Fruit fly (Drosophila melanogaster) whole organism, embryonic: ENCODE results near the gene CG14237.

Experiments used
- Bteb2 ChIP-seq: fragments of 200-800 bp; sonication (Bioruptor generic); optimal IDR thresholded peaks from 2 replicates; lab custom pipeline; 2016; ENCODE audit warnings: missing biosample characterization, missing genetic modification characterization
- CG1024 ChIP-seq: fragments of 200-800 bp; sonication (Bioruptor generic); IDR thresholded peaks from 2 replicates; pipeline ENCODE4 v1.3.6; 2022; ENCODE audit warnings: missing biosample characterization, missing genetic modification characterization
- CG13123 ChIP-seq: fragments of 200-800 bp; sonication (Bioruptor generic); optimal IDR thresholded peaks from 2 replicates; lab custom pipeline; 2016; ENCODE audit warnings: missing biosample characterization, missing genetic modification characterization
- CG15696 ChIP-seq: fragments of 200-800 bp; sonication (Bioruptor generic); optimal IDR thresholded peaks from 2 replicates; lab custom pipeline; 2019; ENCODE audit warnings: missing biosample characterization, mild to moderate bottlenecking, missing genetic modification characterization, moderate library complexity
- CG1602 ChIP-seq: fragments of 200-800 bp; sonication (Bioruptor generic); optimal IDR thresholded peaks from 3 replicates; lab custom pipeline; 2016; ENCODE audit warnings: missing biosample characterization, missing genetic modification characterization
- CG1792 ChIP-seq: fragments of 200-800 bp; sonication (Bioruptor generic); optimal IDR thresholded peaks from 2 replicates; lab custom pipeline; 2016; ENCODE audit warnings: missing biosample characterization, missing genetic modification characterization
- CG1832 ChIP-seq: fragments of 200-800 bp; sonication (Bioruptor generic); optimal IDR thresholded peaks from 2 replicates; lab custom pipeline; 2017; ENCODE audit warnings: missing biosample characterization, mild to moderate bottlenecking, missing genetic modification characterization, inconsistent platforms
- CG2712 ChIP-seq: fragments of 200-800 bp; optimal IDR thresholded peaks from 3 replicates; lab custom pipeline; 2019; ENCODE audit warnings: missing biosample characterization, mild to moderate bottlenecking, missing genetic modification characterization, moderate library complexity
- CG7786 ChIP-seq: fragments of 200-800 bp; sonication (Bioruptor generic); optimal IDR thresholded peaks from 2 replicates; lab custom pipeline; 2016; ENCODE audit warnings: missing biosample characterization, missing genetic modification characterization
- CG8765 ChIP-seq: fragments of 200-800 bp; sonication (Bioruptor generic); IDR thresholded peaks from 2 replicates; pipeline ENCODE4 v1.3.6; 2022; ENCODE audit warnings: missing biosample characterization, missing genetic modification characterization
- CG8944 ChIP-seq: fragments of 200-800 bp; sonication (Bioruptor generic); optimal IDR thresholded peaks from 3 replicates; lab custom pipeline; 2016; ENCODE audit warnings: missing biosample characterization, missing genetic modification characterization
- Camta ChIP-seq: fragments of 200-800 bp; sonication (Bioruptor generic); optimal IDR thresholded peaks from 2 replicates; lab custom pipeline; 2016; ENCODE audit warnings: missing biosample characterization, missing genetic modification characterization
- Dip2 ChIP-seq: fragments of 200-800 bp; sonication (Bioruptor generic); IDR thresholded peaks from 2 replicates; pipeline ENCODE4 v1.3.6; 2022; ENCODE audit warnings: missing biosample characterization, missing genetic modification characterization
- Drgx ChIP-seq: fragments of 200-800 bp; sonication (Bioruptor generic); IDR thresholded peaks from 2 replicates; pipeline ENCODE4 v1.3.6; 2022; ENCODE audit warnings: missing biosample characterization, missing genetic modification characterization
- Eip74EF ChIP-seq, 2 experiments: fragments of 200-800 bp in 1 of 2; fragments of >200 bp in 1 of 2; sonication (Bioruptor generic) in 1 of 2; optimal IDR thresholded peaks; 2 replicates each; lab custom pipeline; 2017 to 2019; ENCODE audit warnings: missing biosample characterization in 2 of 2, missing genetic modification characterization in 2 of 2, mild to moderate bottlenecking in 1 of 2, moderate library complexity in 1 of 2
- Ets97D ChIP-seq: fragments of 200-800 bp; sonication (Bioruptor generic); optimal IDR thresholded peaks from 3 replicates; lab custom pipeline; 2016; ENCODE audit warnings: missing biosample characterization, missing genetic modification characterization
- Fer1 ChIP-seq: fragments of 200-800 bp; sonication (Bioruptor generic); optimal IDR thresholded peaks from 2 replicates; lab custom pipeline; 2017; ENCODE audit warnings: missing biosample characterization, mild to moderate bottlenecking, missing genetic modification characterization
- HHEX ChIP-seq: fragments of 200-800 bp; sonication (Bioruptor generic); optimal IDR thresholded peaks from 3 replicates; lab custom pipeline; 2017; ENCODE audit warnings: missing biosample characterization, mild to moderate bottlenecking, missing genetic modification characterization, missing genetic modification reagents
- HLH54F ChIP-seq: fragments of 200-800 bp; sonication (Bioruptor generic); optimal IDR thresholded peaks from 3 replicates; lab custom pipeline; 2016; ENCODE audit warnings: missing biosample characterization, missing genetic modification characterization
- Hsf ChIP-seq: fragments of 200-800 bp; sonication (Bioruptor generic); optimal IDR thresholded peaks from 3 replicates; lab custom pipeline; 2016; ENCODE audit warnings: missing biosample characterization, missing genetic modification characterization
- MBD-R2 ChIP-seq: fragments of 200-800 bp; sonication (Bioruptor generic); IDR thresholded peaks from 2 replicates; pipeline ENCODE4 v1.3.6; 2022; ENCODE audit warnings: missing biosample characterization, missing genetic modification characterization
- MTF-1 ChIP-seq: fragments of 200-800 bp; sonication (Bioruptor generic); optimal IDR thresholded peaks from 2 replicates; lab custom pipeline; 2018; ENCODE audit warnings: missing biosample characterization, mild to moderate bottlenecking, missing genetic modification characterization, borderline replicate concordance
- Mrtf ChIP-seq: fragments of 200-800 bp; sonication (Bioruptor generic); IDR thresholded peaks from 3 replicates; pipeline ENCODE4 v1.3.6; 2022; ENCODE audit warnings: missing biosample characterization, missing genetic modification characterization
- Neu2 ChIP-seq: fragments of 200-800 bp; sonication (Bioruptor generic); optimal IDR thresholded peaks from 3 replicates; lab custom pipeline; 2016; ENCODE audit warnings: missing biosample characterization, missing genetic modification characterization, borderline replicate concordance
- Oli ChIP-seq: fragments of 200-800 bp; sonication (Bioruptor generic); optimal IDR thresholded peaks from 2 replicates; lab custom pipeline; 2018; ENCODE audit warnings: missing biosample characterization, mild to moderate bottlenecking, missing genetic modification characterization, moderate library complexity
- Rfx ChIP-seq: fragments of 200-800 bp; sonication (Bioruptor generic); IDR thresholded peaks from 2 replicates; pipeline ENCODE4 v1.3.6; 2022; ENCODE audit warnings: missing biosample characterization, missing genetic modification characterization
- Ssrp ChIP-seq: fragments of 200-800 bp; sonication (Bioruptor generic); optimal IDR thresholded peaks from 2 replicates; lab custom pipeline; 2018; ENCODE audit warnings: missing biosample characterization, mild to moderate bottlenecking, missing genetic modification characterization, moderate library complexity
- ab ChIP-seq: fragments of 200-800 bp; sonication (Bioruptor generic); optimal IDR thresholded peaks from 2 replicates; lab custom pipeline; 2016; ENCODE audit warnings: missing biosample characterization, missing genetic modification characterization
- abd-A ChIP-seq: fragments of 200-800 bp; sonication (Bioruptor generic); optimal IDR thresholded peaks from 3 replicates; lab custom pipeline; 2019; ENCODE audit warnings: missing biosample characterization, mild to moderate bottlenecking, missing genetic modification characterization, moderate library complexity
- bigmax ChIP-seq: fragments of 200-800 bp; sonication (Bioruptor generic); optimal IDR thresholded peaks from 2 replicates; lab custom pipeline; 2018; ENCODE audit warnings: missing biosample characterization, mild to moderate bottlenecking, missing genetic modification characterization
- bowl ChIP-seq: fragments of 200-800 bp; sonication (Bioruptor generic); IDR thresholded peaks from 2 replicates; pipeline ENCODE4 v1.3.6; 2022; ENCODE audit warnings: missing biosample characterization, missing genetic modification characterization
- btn ChIP-seq: fragments of 200-800 bp; sonication (Bioruptor generic); optimal IDR thresholded peaks from 2 replicates; lab custom pipeline; 2016; ENCODE audit warnings: missing biosample characterization, missing genetic modification characterization
- ci ChIP-seq: fragments of 200-800 bp; sonication (Bioruptor generic); IDR thresholded peaks from 3 replicates; pipeline ENCODE4 v1.3.6; 2022; ENCODE audit warnings: missing biosample characterization, missing genetic modification characterization
- eve ChIP-seq, 2 experiments: fragments of >200 bp; optimal IDR thresholded peaks; 2 replicates each; lab custom pipeline; 2017; ENCODE audit warnings: missing biosample characterization in 2 of 2, missing genetic modification characterization in 2 of 2
- fd3F ChIP-seq: fragments of 200-800 bp; sonication (Bioruptor generic); optimal IDR thresholded peaks from 2 replicates; lab custom pipeline; 2018; ENCODE audit warnings: missing biosample characterization, mild to moderate bottlenecking, missing genetic modification characterization, moderate library complexity
- gsb-n ChIP-seq: fragments of 200-800 bp; sonication (Bioruptor generic); optimal IDR thresholded peaks from 3 replicates; lab custom pipeline; 2018; ENCODE audit warnings: missing biosample characterization, mild to moderate bottlenecking, missing genetic modification characterization
- ind ChIP-seq: fragments of 200-800 bp; sonication (Bioruptor generic); optimal IDR thresholded peaks from 3 replicates; lab custom pipeline; 2016; ENCODE audit warnings: missing biosample characterization, missing genetic modification characterization
- maf-S ChIP-seq: fragments of 200-800 bp; sonication (Bioruptor generic); optimal IDR thresholded peaks from 2 replicates; lab custom pipeline; 2016; ENCODE audit warnings: missing biosample characterization, missing genetic modification characterization
- mld ChIP-seq: fragments of 200-800 bp; sonication (Bioruptor generic); IDR thresholded peaks from 3 replicates; pipeline ENCODE4 v1.3.6; 2022; ENCODE audit warnings: missing biosample characterization, missing genetic modification characterization; ENCODE audit not compliant: partially characterized antibody
- nerfin-2 ChIP-seq: fragments of 200-800 bp; sonication (Bioruptor generic); IDR thresholded peaks from 2 replicates; pipeline ENCODE4 v1.3.6; 2022; ENCODE audit warnings: missing biosample characterization, missing genetic modification characterization; ENCODE audit not compliant: partially characterized antibody
- oc ChIP-seq: fragments of 200-800 bp; sonication (Bioruptor generic); optimal IDR thresholded peaks from 2 replicates; lab custom pipeline; 2018; ENCODE audit warnings: missing biosample characterization, mild to moderate bottlenecking, missing genetic modification characterization, moderate library complexity
- pum ChIP-seq: fragments of 200-800 bp; sonication (Bioruptor generic); optimal IDR thresholded peaks from 2 replicates; lab custom pipeline; 2016; ENCODE audit warnings: missing biosample characterization, missing genetic modification characterization
- ro ChIP-seq: fragments of 200-800 bp; sonication (Bioruptor generic); IDR thresholded peaks from 2 replicates; pipeline ENCODE4 v1.3.6; 2022; ENCODE audit warnings: missing biosample characterization, missing genetic modification characterization
- row ChIP-seq: fragments of 200-800 bp; sonication (Bioruptor generic); IDR thresholded peaks from 3 replicates; pipeline ENCODE4 v1.3.6; 2022; ENCODE audit warnings: missing biosample characterization, missing genetic modification characterization
- sc ChIP-seq, 3 experiments: fragments of >200 bp in 2 of 3; fragments of 200-800 bp in 1 of 3; sonication (Bioruptor generic) in 1 of 3; optimal IDR thresholded peaks; 2 replicates in 2 of 3; 3 replicates in 1 of 3; lab custom pipeline; 2017; ENCODE audit warnings: mild to moderate bottlenecking in 1 of 3, missing biosample characterization in 1 of 3, missing genetic modification characterization in 1 of 3, missing genetic modification reagents in 1 of 3
- slp2 ChIP-seq: fragments of 200-800 bp; sonication (Bioruptor generic); optimal IDR thresholded peaks from 2 replicates; lab custom pipeline; 2016; ENCODE audit warnings: missing biosample characterization, missing genetic modification characterization
- wek ChIP-seq: fragments of 200-800 bp; sonication (Bioruptor generic); optimal IDR thresholded peaks from 3 replicates; lab custom pipeline; 2018; ENCODE audit warnings: missing biosample characterization, mild to moderate bottlenecking, missing genetic modification characterization, moderate library complexity
- wor ChIP-seq: fragments of 200-800 bp; sonication (Bioruptor generic); IDR thresholded peaks from 2 replicates; pipeline ENCODE4 v1.3.6; 2022; ENCODE audit warnings: missing biosample characterization, missing genetic modification characterization
- zen ChIP-seq: fragments of 200-800 bp; sonication (Bioruptor generic); optimal IDR thresholded peaks from 3 replicates; lab custom pipeline; 2018; ENCODE audit warnings: missing biosample characterization, mild to moderate bottlenecking, missing genetic modification characterization, moderate library complexity
- zfh1 ChIP-seq: fragments of 200-800 bp; sonication (Bioruptor generic); IDR thresholded peaks from 3 replicates; pipeline ENCODE4 v1.3.6; 2022; ENCODE audit warnings: missing biosample characterization, missing genetic modification characterization

CG14237 gene

DNA sequence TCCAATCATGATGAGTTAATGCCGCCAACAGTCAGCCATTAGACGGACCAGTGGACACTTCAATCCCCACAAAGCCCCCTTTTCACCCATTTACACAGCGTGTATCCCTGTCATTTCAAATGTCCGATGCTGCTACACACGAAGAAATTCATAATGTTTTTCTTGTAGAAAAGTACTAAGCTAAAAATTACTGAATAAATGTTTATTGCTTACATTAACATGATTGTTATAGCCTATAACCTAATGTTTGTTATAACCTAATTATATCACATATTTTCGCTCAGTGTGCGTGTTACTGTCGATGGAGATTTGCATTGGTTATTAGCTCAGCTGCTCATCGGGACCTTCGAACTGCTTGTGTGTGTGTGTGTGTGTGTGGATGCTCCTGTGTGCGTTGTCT, 20.1 kb upstream of the CG14237 start (continued):
- TF ChIP-seq zfh1 (GFP tag; lab: Robert Waterston, UW) (0 out of 3 replicates have a peak, but pooled peaks have one; percentile 41), abd-A (tag; lab: Kevin White, UChicago) (no peak), Ssrp (peak; percentile 35), CG1832 (GFP tag; lab: Kevin White, UChicago) (no peak), CG2712 (peak; percentile 45), zen (tag; lab: Kevin White, UChicago) (no peak), Drgx (GFP tag; lab: Robert Waterston, UW) (peak; percentile 71; the same call in 1 of the 2 replicates), CG8944 (GFP tag; lab: Kevin White, UChicago) (peak; percentile 24), MTF-1 (GFP tag; lab: Kevin White, UChicago) (no peak), CG8765 (GFP tag; lab: Robert Waterston, UW) (no peak), CG1792 (GFP tag; lab: Kevin White, UChicago) (peak; percentile 40), Hsf (GFP tag; lab: Kevin White, UChicago) (peak; percentile 61), CG1024 (GFP tag; lab: Robert Waterston, UW) (peak; percentile 39; the same call in 1 of the 2 replicates), fd3F (GFP tag; lab: Kevin White, UChicago) (no peak), pum (GFP tag; lab: Kevin White, UChicago) (peak; percentile 48), sc (optimal IDR thresholded peaks at IDR 0.05; lab: Kevin White, UChicago) (no peak), sc (GFP tag; optimal IDR thresholded peaks at IDR 0.05; lab: Kevin White, UChicago) (no peak), ci (GFP tag; lab: Robert Waterston, UW) (peak; percentile 74; the same call in 2 of the 3 replicates), gsb-n (peak; percentile 35), bowl (GFP tag; lab: Robert Waterston, UW) (no peak), ro (no peak), nerfin-2 (GFP tag; lab: Robert Waterston, UW) (no peak), ind (GFP tag; lab: Kevin White, UChicago) (peak; percentile 50), HHEX (GFP tag; lab: Kevin White, UChicago) (peak; percentile 2), btn (GFP tag; lab: Kevin White, UChicago) (no peak), CG1602 (GFP tag; lab: Kevin White, UChicago) (peak; percentile 23), CG15696 (tag; lab: Kevin White, UChicago) (no peak), Rfx (GFP tag; lab: Robert Waterston, UW) (no peak; the same call in 1 of the 2 replicates), HLH54F (GFP tag; lab: Kevin White, UChicago) (no peak), Eip74EF (GFP tag; optimal IDR thresholded peaks at IDR 0.05; lab: Kevin White, UChicago) (no peak), Camta (no peak), slp2 (GFP tag; lab: Kevin White, UChicago) (peak; percentile 41), Ets97D (no peak), Bteb2 (no peak), Fer1 (GFP tag; lab: Kevin White, UChicago) (no peak), Dip2 (GFP tag; lab: Robert Waterston, UW) (no peak), mld (no peak), CG7786 (GFP tag; lab: Kevin White, UChicago) (peak; percentile 14), row (GFP tag; lab: Robert Waterston, UW) (peak; percentile 43; the same call in 1 of the 3 replicates), Oli (tag; lab: Kevin White, UChicago) (peak; percentile 57), wek (GFP tag; lab: Kevin White, UChicago) (no peak), Mrtf (0 out of 3 replicates have a peak, but pooled peaks have one; percentile 34), ab (GFP tag; lab: Kevin White, UChicago) (no peak), Neu2 (GFP tag; lab: Kevin White, UChicago) (no peak), oc (tag; lab: Kevin White, UChicago) (no peak), bigmax (GFP tag; lab: Kevin White, UChicago) (no peak), eve (GFP tag; optimal IDR thresholded peaks at IDR 0.05; lab: Kevin White, UChicago) (peak in 1 of 2 experiments; percentile 78), maf-S (no peak), MBD-R2 (GFP tag; lab: Robert Waterston, UW) (no peak; the same call in 1 of the 2 replicates), wor (GFP tag; lab: Robert Waterston, UW) (0 out of 2 replicates have a peak, but pooled peaks have one; percentile 25), CG13123 (GFP tag; lab: Kevin White, UChicago) (no peak)
